Fruit fly (Drosophila melanogaster) whole organism, embryonic: ENCODE measurements around the gene CaMKII.
A peak's percentile ranks its signal among the peaks of the same experiment; 100 is the strongest.

Experiments used
- Atf-2 ChIP-seq: fragments of 200-800 bp; sonication (Bioruptor generic); optimal IDR thresholded peaks from 2 replicates; lab custom pipeline; 2016; ENCODE audit warnings: missing biosample characterization, missing genetic modification characterization
- Bteb2 ChIP-seq: fragments of 200-800 bp; sonication (Bioruptor generic); optimal IDR thresholded peaks from 2 replicates; lab custom pipeline; 2016; ENCODE audit warnings: missing biosample characterization, missing genetic modification characterization
- C15 ChIP-seq: fragments of 200-800 bp; sonication (Bioruptor generic); IDR thresholded peaks from 3 replicates; pipeline ENCODE4 v1.3.6; 2022; ENCODE audit warnings: missing biosample characterization, missing genetic modification characterization
- CG10267 ChIP-seq: fragments of 200-800 bp; sonication (Bioruptor generic); optimal IDR thresholded peaks from 2 replicates; lab custom pipeline; 2018; ENCODE audit warnings: missing biosample characterization, mild to moderate bottlenecking, missing genetic modification characterization, moderate library complexity
- CG10462 ChIP-seq: fragments of 200-800 bp; sonication (Bioruptor generic); optimal IDR thresholded peaks from 2 replicates; lab custom pipeline; 2016; ENCODE audit warnings: missing biosample characterization, missing genetic modification characterization
- CG13287 ChIP-seq: fragments of 200-800 bp; sonication (Bioruptor generic); IDR thresholded peaks from 2 replicates; pipeline ENCODE4 v1.3.6; 2022; ENCODE audit warnings: missing biosample characterization, missing genetic modification characterization; ENCODE audit not compliant: partially characterized antibody
- CG13894 ChIP-seq: fragments of 200-800 bp; sonication (Bioruptor generic); optimal IDR thresholded peaks from 3 replicates; lab custom pipeline; 2018; ENCODE audit warnings: missing biosample characterization, mild to moderate bottlenecking, missing genetic modification characterization, moderate library complexity
- CG14667 ChIP-seq: fragments of 200-800 bp; sonication (Bioruptor generic); IDR thresholded peaks from 2 replicates; pipeline ENCODE4 v1.3.6; 2022; ENCODE audit warnings: missing biosample characterization, missing genetic modification characterization
- CG17568 ChIP-seq: fragments of 200-800 bp; sonication (Bioruptor generic); optimal IDR thresholded peaks from 2 replicates; lab custom pipeline; 2018; ENCODE audit warnings: missing biosample characterization, mild to moderate bottlenecking, missing genetic modification characterization, moderate library complexity
- CG30403 ChIP-seq: fragments of 200-800 bp; sonication (Bioruptor generic); optimal IDR thresholded peaks from 3 replicates; lab custom pipeline; 2016; ENCODE audit warnings: missing biosample characterization, missing genetic modification characterization
- CG30431 ChIP-seq: fragments of 200-800 bp; sonication (Bioruptor generic); optimal IDR thresholded peaks from 2 replicates; lab custom pipeline; 2017; ENCODE audit warnings: missing biosample characterization, missing genetic modification characterization
- CG6765 ChIP-seq: fragments of 200-800 bp; sonication (Bioruptor generic); optimal IDR thresholded peaks from 3 replicates; lab custom pipeline; 2017; ENCODE audit warnings: missing biosample characterization, mild to moderate bottlenecking, missing genetic modification characterization
- CG6791 ChIP-seq: fragments of 200-800 bp; sonication (Bioruptor generic); IDR thresholded peaks from 3 replicates; pipeline ENCODE4 v1.3.6; 2022; ENCODE audit warnings: missing biosample characterization, missing genetic modification characterization; ENCODE audit not compliant: partially characterized antibody
- CG6854 ChIP-seq: fragments of 200-800 bp; sonication (Bioruptor generic); optimal IDR thresholded peaks from 3 replicates; lab custom pipeline; 2017; ENCODE audit warnings: missing biosample characterization, mild to moderate bottlenecking, missing genetic modification characterization
- CG8765 ChIP-seq: fragments of 200-800 bp; sonication (Bioruptor generic); IDR thresholded peaks from 2 replicates; pipeline ENCODE4 v1.3.6; 2022; ENCODE audit warnings: missing biosample characterization, missing genetic modification characterization
- CoRest ChIP-seq: fragments of 200-800 bp; sonication (Bioruptor generic); optimal IDR thresholded peaks from 3 replicates; lab custom pipeline; 2018; ENCODE audit warnings: missing biosample characterization, mild to moderate bottlenecking, missing genetic modification characterization, moderate library complexity
- Dek ChIP-seq: fragments of 200-800 bp; sonication (Bioruptor generic); optimal IDR thresholded peaks from 3 replicates; lab custom pipeline; 2019; ENCODE audit warnings: missing biosample characterization, mild to moderate bottlenecking, missing genetic modification characterization, moderate library complexity
- Fer1 ChIP-seq: fragments of 200-800 bp; sonication (Bioruptor generic); optimal IDR thresholded peaks from 2 replicates; lab custom pipeline; 2017; ENCODE audit warnings: missing biosample characterization, mild to moderate bottlenecking, missing genetic modification characterization
- MBD-R2 ChIP-seq: fragments of 200-800 bp; sonication (Bioruptor generic); IDR thresholded peaks from 2 replicates; pipeline ENCODE4 v1.3.6; 2022; ENCODE audit warnings: missing biosample characterization, missing genetic modification characterization
- Med ChIP-seq: fragments of 200-800 bp; sonication (Bioruptor generic); peaks from one replicate; lab custom pipeline; 2016; ENCODE audit warnings: missing biosample characterization, missing genetic modification characterization, mild to moderate bottlenecking, inconsistent platforms, moderate library complexity
- Sox100B ChIP-seq: fragments of 200-800 bp; sonication (Bioruptor generic); optimal IDR thresholded peaks from 3 replicates; lab custom pipeline; 2018; ENCODE audit warnings: missing biosample characterization, mild to moderate bottlenecking, missing genetic modification characterization
- Stat92E ChIP-seq, 3 experiments: fragments of >200 bp in 2 of 3; fragments of 200-800 bp in 1 of 3; sonication (Bioruptor generic) in 1 of 3; optimal IDR thresholded peaks; 2 replicates each; lab custom pipeline; 2017 to 2019; ENCODE audit warnings: missing biosample characterization in 3 of 3, missing genetic modification characterization in 3 of 3, mild to moderate bottlenecking in 1 of 3, moderate library complexity in 1 of 3
- Vsx1 ChIP-seq: fragments of 200-800 bp; sonication (Bioruptor generic); optimal IDR thresholded peaks from 2 replicates; lab custom pipeline; 2017; ENCODE audit warnings: missing biosample characterization, mild to moderate bottlenecking, missing genetic modification characterization, missing genetic modification reagents
- bbx ChIP-seq: fragments of 200-800 bp; sonication (Bioruptor generic); IDR thresholded peaks from 2 replicates; pipeline ENCODE4 v1.3.6; 2022; ENCODE audit warnings: missing biosample characterization, missing genetic modification characterization; ENCODE audit not compliant: partially characterized antibody
- chn ChIP-seq: fragments of 200-800 bp; sonication (Bioruptor generic); optimal IDR thresholded peaks from 2 replicates; lab custom pipeline; 2016; ENCODE audit warnings: missing biosample characterization, missing genetic modification characterization
- danr ChIP-seq: fragments of 200-800 bp; sonication (Bioruptor generic); IDR thresholded peaks from 2 replicates; pipeline ENCODE4 v1.3.6; 2022; ENCODE audit warnings: missing biosample characterization, missing genetic modification characterization
- dmrt11E ChIP-seq: fragments of 200-800 bp; sonication (Bioruptor generic); optimal IDR thresholded peaks from 3 replicates; lab custom pipeline; 2018; ENCODE audit warnings: missing biosample characterization, mild to moderate bottlenecking, missing genetic modification characterization, moderate library complexity
- dysf ChIP-seq: fragments of 200-800 bp; sonication (Bioruptor generic); IDR thresholded peaks from 3 replicates; pipeline ENCODE4 v1.3.6; 2022; ENCODE audit warnings: missing biosample characterization, missing genetic modification characterization
- en ChIP-seq: fragments of 200-800 bp; sonication (Bioruptor generic); optimal IDR thresholded peaks from 2 replicates; lab custom pipeline; 2016; ENCODE audit warnings: missing biosample characterization, missing genetic modification characterization
- esg ChIP-seq: fragments of 200-800 bp; sonication (Bioruptor generic); conservative IDR thresholded peaks from 2 replicates; pipeline ENCODE4 v1.3.6; 2022; ENCODE audit warnings: missing biosample characterization, missing genetic modification characterization
- jing ChIP-seq: fragments of 200-800 bp; sonication (Bioruptor generic); optimal IDR thresholded peaks from 2 replicates; lab custom pipeline; 2018; ENCODE audit warnings: missing biosample characterization, mild to moderate bottlenecking, missing genetic modification characterization
- kay ChIP-seq: fragments of 200-800 bp; sonication (Bioruptor generic); optimal IDR thresholded peaks from 2 replicates; lab custom pipeline; 2016; ENCODE audit warnings: missing biosample characterization, missing genetic modification characterization
- lola ChIP-seq, 3 experiments: fragments of >200 bp in 2 of 3; fragments of 200-800 bp in 1 of 3; sonication (Bioruptor generic) in 1 of 3; optimal IDR thresholded peaks; 2 replicates each; lab custom pipeline; 2017 to 2019; ENCODE audit warnings: missing biosample characterization in 3 of 3, missing genetic modification characterization in 3 of 3, mild to moderate bottlenecking in 1 of 3, moderate library complexity in 1 of 3
- maf-S ChIP-seq: fragments of 200-800 bp; sonication (Bioruptor generic); optimal IDR thresholded peaks from 2 replicates; lab custom pipeline; 2016; ENCODE audit warnings: missing biosample characterization, missing genetic modification characterization
- nerfin-2 ChIP-seq: fragments of 200-800 bp; sonication (Bioruptor generic); IDR thresholded peaks from 2 replicates; pipeline ENCODE4 v1.3.6; 2022; ENCODE audit warnings: missing biosample characterization, missing genetic modification characterization; ENCODE audit not compliant: partially characterized antibody
- sens ChIP-seq: fragments of 200-800 bp; sonication (Bioruptor generic); peaks from one replicate; lab custom pipeline; 2016; ENCODE audit warnings: missing biosample characterization, missing genetic modification characterization
- sim ChIP-seq: fragments of 200-800 bp; sonication (Bioruptor generic); IDR thresholded peaks from 2 replicates; pipeline ENCODE4 v1.3.6; 2022; ENCODE audit warnings: missing biosample characterization, missing genetic modification characterization
- slbo ChIP-seq: fragments of 200-800 bp; sonication (Bioruptor generic); IDR thresholded peaks from 2 replicates; pipeline ENCODE4 v1.3.6; 2022; ENCODE audit warnings: missing biosample characterization, missing genetic modification characterization
- stwl ChIP-seq: fragments of 200-800 bp; sonication (Bioruptor generic); optimal IDR thresholded peaks from 3 replicates; lab custom pipeline; 2018; ENCODE audit warnings: missing biosample characterization, mild to moderate bottlenecking, missing genetic modification characterization, moderate library complexity
- tio ChIP-seq: fragments of 200-800 bp; sonication (Bioruptor generic); optimal IDR thresholded peaks from 2 replicates; lab custom pipeline; 2017; ENCODE audit warnings: missing biosample characterization, missing genetic modification characterization, inconsistent platforms
- zen ChIP-seq: fragments of 200-800 bp; sonication (Bioruptor generic); optimal IDR thresholded peaks from 3 replicates; lab custom pipeline; 2018; ENCODE audit warnings: missing biosample characterization, mild to moderate bottlenecking, missing genetic modification characterization, moderate library complexity
- zen2 ChIP-seq: fragments of 200-800 bp; sonication (Bioruptor generic); IDR thresholded peaks from 3 replicates; pipeline ENCODE4 v1.3.6; 2022; ENCODE audit warnings: missing biosample characterization, missing genetic modification characterization; ENCODE audit not compliant: partially characterized antibody
- zfh1 ChIP-seq: fragments of 200-800 bp; sonication (Bioruptor generic); IDR thresholded peaks from 3 replicates; pipeline ENCODE4 v1.3.6; 2022; ENCODE audit warnings: missing biosample characterization, missing genetic modification characterization

The CaMKII gene

dm6 chr4:1031687-1032140 is 21.8 kb downstream of the CaMKII start, which contains the start of gene CG11076 (continued):
- TF ChIP-seq dysf (GFP tag; lab: Robert Waterston, UW) (no peak), sim (no peak), C15 (GFP tag; lab: Robert Waterston, UW) (no peak), CG6854 (GFP tag; lab: Kevin White, UChicago) (no peak), zen (tag; lab: Kevin White, UChicago) (peak; percentile 4), kay (GFP tag; lab: Kevin White, UChicago) (no peak), CG14667 (no peak), zfh1 (no peak), Atf-2 (GFP tag; lab: Kevin White, UChicago) (no peak), CG17568 (peak; percentile 74), nerfin-2 (GFP tag; lab: Robert Waterston, UW) (peak; percentile 64; the same call in 1 of the 2 replicates), CG13287 (GFP tag; lab: Robert Waterston, UW) (peak; percentile 64), CG8765 (GFP tag; lab: Robert Waterston, UW) (no peak), jing (no peak), Med (GFP tag; lab: Kevin White, UChicago) (peak; percentile 93), CG6791 (GFP tag; lab: Robert Waterston, UW) (no peak; the same call in 1 of the 3 replicates), MBD-R2 (GFP tag; lab: Robert Waterston, UW) (no peak; the same call in 1 of the 2 replicates), Sox100B (peak; percentile 23), CG30431 (GFP tag; lab: Kevin White, UChicago) (no peak), stwl (tag; lab: Kevin White, UChicago) (no peak), maf-S (GFP tag; lab: Kevin White, UChicago) (peak; percentile 11), Dek (tag; lab: Kevin White, UChicago) (no peak), danr (no peak), slbo (GFP tag; lab: Robert Waterston, UW) (no peak), Bteb2 (GFP tag; lab: Kevin White, UChicago) (no peak), CG6765 (GFP tag; lab: Kevin White, UChicago) (peak; percentile 75), CG10462 (GFP tag; lab: Kevin White, UChicago) (no peak), Fer1 (peak; percentile 71), CoRest (no peak), Vsx1 (peak; percentile 16), en (no peak), bbx (GFP tag; lab: Robert Waterston, UW) (peak; percentile 83; the same call in 1 of the 2 replicates), chn (GFP tag; lab: Kevin White, UChicago) (no peak), dmrt11E (tag; lab: Kevin White, UChicago) (peak; percentile 6), esg (GFP tag; lab: Robert Waterston, UW) (no peak), CG10267 (tag; lab: Kevin White, UChicago) (peak; percentile 17)
- TF ChIP-seq, all 482 proteins: peak for 114

dm6 chr4:1031137-1031536 is 22.4 kb downstream of the CaMKII start, which contains the start of gene ATPsynbeta:
ATPsynbeta (plus strand) TSS chr4:1031484.
- TF ChIP-seq CG13894 (tag; lab: Kevin White, UChicago) (no peak), Stat92E (GFP tag; optimal IDR thresholded peaks at IDR 0.05; lab: Kevin White, UChicago) (peak in 1 of 3 experiments; percentile 71), zen2 (no peak), CG30403 (no peak), sens (peak; percentile 34), tio (GFP tag; lab: Kevin White, UChicago) (peak; percentile 24), lola (GFP tag; optimal IDR thresholded peaks at IDR 0.05; lab: Kevin White, UChicago) (peak in 1 of 3 experiments; percentile 75)
